Worm (Caenorhabditis elegans) whole organism, late embryonic: ENCODE data around the gene CC8.3.

ENCODE experiments used
- ceh-22 ChIP-seq: sonication (generic microtip); optimal IDR thresholded peaks from 2 replicates; lab custom pipeline; 2017; ENCODE audit warnings: missing biosample characterization, missing genetic modification characterization
- ets-4 ChIP-seq: sonication (generic microtip); optimal IDR thresholded peaks from 2 replicates; lab custom pipeline; 2016; ENCODE audit warnings: missing genetic modification characterization, missing compliant biosample characterization
- gmeb-2 ChIP-seq: sonication (generic microtip); optimal IDR thresholded peaks from 2 replicates; lab custom pipeline; 2016; ENCODE audit warnings: missing genetic modification characterization, inconsistent platforms, missing compliant biosample characterization
- pha-2 ChIP-seq: sonication (generic microtip); optimal IDR thresholded peaks from 2 replicates; lab custom pipeline; 2017; ENCODE audit warnings: mild to moderate bottlenecking, missing genetic modification characterization, missing compliant biosample characterization
- sox-4 ChIP-seq: sonication (generic microtip); optimal IDR thresholded peaks from 2 replicates; lab custom pipeline; 2017; ENCODE audit warnings: mild to moderate bottlenecking, missing genetic modification characterization, inconsistent platforms, missing compliant biosample characterization

DNA sequence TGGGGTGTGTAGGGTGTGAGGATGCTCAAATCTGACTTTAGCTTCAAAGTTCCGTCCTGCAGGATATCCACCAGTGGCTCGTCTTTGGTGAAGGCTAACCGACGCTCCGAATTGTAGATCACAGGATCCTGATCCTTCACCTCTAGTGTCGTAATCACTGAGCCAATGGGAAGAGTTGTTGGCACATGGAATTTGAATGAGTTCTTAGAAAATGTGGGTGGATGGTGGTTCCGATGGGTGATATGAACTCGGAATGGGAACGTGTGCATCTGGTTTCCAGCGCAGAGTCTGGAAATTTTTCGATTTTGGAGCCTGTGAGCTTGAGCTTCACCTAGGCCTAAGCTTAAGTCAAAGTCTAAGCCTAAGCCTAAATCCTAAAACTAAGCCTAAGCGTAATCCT, 24.5 kb upstream of the CC8.3 start:
- no peak for TF ChIP-seq ceh-22 (tag; lab: Kevin White, UChicago)
- TF ChIP-seq pha-2 = no peak
- TF ChIP-seq gmeb-2 = no peak
- no peak for TF ChIP-seq sox-4 (tag; lab: Kevin White, UChicago)
- TF ChIP-seq ets-4 (tag; lab: Kevin White, UChicago) = no peak
